Worm (Caenorhabditis elegans) whole organism, L2 larva: ENCODE results near the gene sqd-1.

Experiments used
- fos-1 ChIP-seq: fragments of 150-350 bp; optimal IDR thresholded peaks from 2 replicates; lab custom pipeline; 2014; ENCODE audit warnings: missing biosample characterization, missing genetic modification characterization
- nhr-25 ChIP-seq: fragments of 150-350 bp; sonication (generic microtip); optimal IDR thresholded peaks from 3 replicates; lab custom pipeline; 2014; ENCODE audit warnings: missing biosample characterization, missing genetic modification characterization
- snpc-4 ChIP-seq: fragments of 150-350 bp; optimal IDR thresholded peaks from 2 replicates; lab custom pipeline; 2014; ENCODE audit warnings: missing biosample characterization, missing genetic modification characterization
- zag-1 ChIP-seq: fragments of 150-350 bp; optimal IDR thresholded peaks from 2 replicates; lab custom pipeline; 2014; ENCODE audit warnings: missing biosample characterization, missing genetic modification characterization

DNA sequence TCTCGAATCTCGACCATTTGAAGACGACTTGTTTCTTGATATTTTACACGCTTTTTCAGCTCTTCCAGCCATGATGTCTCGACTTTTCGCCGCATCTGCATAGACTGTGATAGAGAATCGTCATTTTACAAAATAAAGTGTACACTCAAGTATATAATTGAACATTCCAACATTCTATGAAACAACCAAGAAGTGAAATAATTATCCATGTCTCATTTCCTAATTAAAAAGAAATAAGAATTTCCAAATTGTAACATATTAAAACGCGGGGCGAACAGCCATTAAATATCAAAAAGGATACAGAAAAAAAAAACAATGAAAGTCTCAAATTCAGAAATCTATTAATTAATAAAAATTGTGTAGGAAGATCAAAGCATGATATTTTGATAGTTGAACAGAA, 49.0 kb downstream of the sqd-1 start, which contains the start of gene smg-3:
- TF ChIP-seq snpc-4: no peak
- TF ChIP-seq nhr-25 (tag; lab: Kevin White, UChicago): no peak
- no peak for TF ChIP-seq zag-1 (tag; lab: Kevin White, UChicago)
- no peak for TF ChIP-seq fos-1 (tag; lab: Kevin White, UChicago)
